Worm (Caenorhabditis elegans): Measurements from ENCODE around the gene dpy-19.

Gene dpy-19

DNA sequence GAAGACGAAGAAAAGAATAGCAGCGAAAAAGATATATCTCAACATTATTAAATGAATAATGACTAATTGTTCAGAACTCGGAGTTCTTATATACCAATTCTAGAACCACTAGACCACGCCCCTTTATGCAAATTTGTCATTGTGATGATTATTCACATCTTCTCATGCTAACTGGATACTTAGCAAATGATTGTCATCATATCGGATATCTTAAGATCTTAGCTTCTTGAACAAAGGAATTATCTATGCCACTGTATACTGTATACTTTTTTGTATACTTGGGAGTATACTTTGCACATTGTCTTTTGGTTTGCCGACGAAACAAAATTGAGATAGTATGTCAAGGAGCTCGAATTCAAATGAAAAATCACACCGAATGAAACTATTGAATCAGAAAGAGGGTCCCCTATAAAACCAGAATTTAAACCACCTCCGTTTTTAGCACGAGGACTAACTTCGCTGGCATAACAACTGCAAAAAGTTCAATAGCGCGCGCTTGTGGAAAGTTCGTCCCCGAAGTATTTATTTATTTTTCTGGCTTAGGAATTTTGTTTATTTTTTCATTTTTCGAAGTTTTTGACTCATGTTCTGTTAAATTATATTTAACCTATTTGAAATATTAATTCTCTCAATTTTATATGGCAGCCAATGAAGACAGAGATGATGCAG lies 33.1 kb upstream of the dpy-19 start, which contains the start of the genes sdz-1 and vps-33.1:
Gene sdz-1 (minus strand): TSS at position 51 of the 669 bp plus-strand sequence.
Gene vps-33.1 (plus strand): TSS at position 639 of the 669 bp plus-strand sequence.
- TF ChIP-seq zfp-2 (tag; optimal IDR thresholded peaks at IDR 0.05), result no peak
- TF ChIP-seq dve-1 (tag; optimal IDR thresholded peaks at IDR 0.05; ENCODE audit: insufficient read depth), result peak; percentile 18
- TF ChIP-seq php-3 (GFP tag; IDR thresholded peaks at IDR 0.05), result no peak
- no peak for TF ChIP-seq lin-39 (tag; optimal IDR thresholded peaks at IDR 0.05)
- no peak for TF ChIP-seq Y48G9A.11 (GFP tag; IDR thresholded peaks at IDR 0.05)
- TF ChIP-seq egl-43 (GFP tag; IDR thresholded peaks at IDR 0.05), result no peak
- TF ChIP-seq ceh-32 (tag; optimal IDR thresholded peaks at IDR 0.05; ENCODE audit: poor library complexity), result no peak
- no peak for TF ChIP-seq F37D6.2 (tag; optimal IDR thresholded peaks at IDR 0.05)
- no peak for TF ChIP-seq dmd-6 (GFP tag; IDR thresholded peaks at IDR 0.05)
- no peak for TF ChIP-seq pqm-1 (tag; optimal IDR thresholded peaks at IDR 0.05)
- no peak for TF ChIP-seq zfp-3 (GFP tag; conservative IDR thresholded peaks at IDR 0.05)
- no peak for TF ChIP-seq daf-16 (GFP tag; optimal IDR thresholded peaks at IDR 0.05)
- TF ChIP-seq daf-16 (tag; optimal IDR thresholded peaks at IDR 0.05), result no peak
- TF ChIP-seq cey-2 (tag; optimal IDR thresholded peaks at IDR 0.05; ENCODE audit: borderline replicate concordance, insufficient read depth), result no peak
- TF ChIP-seq nhr-6 (tag; optimal IDR thresholded peaks at IDR 0.05), result peak; percentile 80
- peak; percentile 81 for TF ChIP-seq hlh-30 (tag; optimal IDR thresholded peaks at IDR 0.05; ENCODE audit: insufficient read depth)
- peak in 1 of 2 experiments; percentile 35 for TF ChIP-seq mdl-1 (tag; optimal IDR thresholded peaks at IDR 0.05)
- TF ChIP-seq Y5F2A.4 (GFP tag; optimal IDR thresholded peaks at IDR 0.05), result no peak
- TF ChIP-seq R02D3.7 (tag; optimal IDR thresholded peaks at IDR 0.05), result no peak
- no peak for TF ChIP-seq tag-97 (GFP tag; IDR thresholded peaks at IDR 0.05)
- no peak for TF ChIP-seq mdt-29 (GFP tag; IDR thresholded peaks at IDR 0.05)
- TF ChIP-seq madf-9 (GFP tag; conservative IDR thresholded peaks at IDR 0.05), result no peak
- no peak for TF ChIP-seq ZK337.2 (GFP tag; IDR thresholded peaks at IDR 0.05)
- TF ChIP-seq T26A8.4 (GFP tag; IDR thresholded peaks at IDR 0.05), result no peak
- TF ChIP-seq mep-1 (tag; optimal IDR thresholded peaks at IDR 0.05), result no peak
- TF ChIP-seq nhr-77 (tag; optimal IDR thresholded peaks at IDR 0.05), result no peak
- no peak for TF ChIP-seq rbr-2 (tag; optimal IDR thresholded peaks at IDR 0.05)
- peak; percentile 77 for TF ChIP-seq dpl-1 (GFP tag; optimal IDR thresholded peaks at IDR 0.05)
- TF ChIP-seq ces-1 (GFP tag; optimal IDR thresholded peaks at IDR 0.05), result no peak
- no peak for TF ChIP-seq D1046.2 (GFP tag; IDR thresholded peaks at IDR 0.05)
- TF ChIP-seq pha-4 (GFP tag; IDR thresholded peaks at IDR 0.05), result no peak
- TF ChIP-seq pha-4 (tag; optimal IDR thresholded peaks at IDR 0.05), result peak; percentile 21
- peak; percentile 96 for TF ChIP-seq mes-2 (tag; optimal IDR thresholded peaks at IDR 0.05; ENCODE audit: poor library complexity, severe bottlenecking)
- no peak for TF ChIP-seq snpc-4 (tag; optimal IDR thresholded peaks at IDR 0.05)
- no peak for TF ChIP-seq hlh-11 (tag; optimal IDR thresholded peaks at IDR 0.05)
- TF ChIP-seq ceh-20 (GFP tag; IDR thresholded peaks at IDR 0.05), result no peak
- TF ChIP-seq lin-13 (GFP tag; optimal IDR thresholded peaks at IDR 0.05), result no peak
- peak; percentile 4 for TF ChIP-seq nhr-28 (tag; optimal IDR thresholded peaks at IDR 0.05)
- no peak for TF ChIP-seq vab-7 (GFP tag; IDR thresholded peaks at IDR 0.05)
- peak; percentile 73 for TF ChIP-seq lin-38 (GFP tag; IDR thresholded peaks at IDR 0.05)
- no peak for TF ChIP-seq nhr-10 (tag; optimal IDR thresholded peaks at IDR 0.05)
- no peak for TF ChIP-seq madf-5 (GFP tag; IDR thresholded peaks at IDR 0.05)
- no peak for TF ChIP-seq ztf-11 (tag; optimal IDR thresholded peaks at IDR 0.05)
- TF ChIP-seq lsy-2 (tag; optimal IDR thresholded peaks at IDR 0.05), result peak in 1 of 2 experiments; percentile 67
- no peak for TF ChIP-seq ceh-28 (tag; optimal IDR thresholded peaks at IDR 0.05)
- TF ChIP-seq hif-1 (tag; optimal IDR thresholded peaks at IDR 0.05), result peak in 1 of 2 experiments; percentile 60
- peak; percentile 62 for TF ChIP-seq unc-130 (GFP tag; optimal IDR thresholded peaks at IDR 0.05)
- no peak for TF ChIP-seq jun-1 (tag; optimal IDR thresholded peaks at IDR 0.05)

Measured in whole organism, L4 larva.